Worm (Caenorhabditis elegans): ENCODE data around the gene irld-25.

Gene irld-25

ce11 chrV:15190903-15191302, 30.5 kb upstream of the irld-25 start, which contains the start of gene Y75B12B.11 (continued):
- TF ChIP-seq hlh-30 (tag; optimal IDR thresholded peaks at IDR 0.05; ENCODE audit: insufficient read depth), result peak; percentile 78
- TF ChIP-seq nhr-102 (tag; optimal IDR thresholded peaks at IDR 0.05), result peak; percentile 93
- TF ChIP-seq ZK337.2 (GFP tag; IDR thresholded peaks at IDR 0.05), result peak; percentile 89
- peak; percentile 88 for TF ChIP-seq zip-11 (GFP tag; IDR thresholded peaks at IDR 0.05)
- no peak for TF ChIP-seq ztf-11 (tag; optimal IDR thresholded peaks at IDR 0.05)
- TF ChIP-seq mxl-2 (GFP tag; conservative IDR thresholded peaks at IDR 0.05), result peak; percentile 90
- peak; percentile 92 for TF ChIP-seq mep-1 (tag; optimal IDR thresholded peaks at IDR 0.05)
- peak; percentile 91 for TF ChIP-seq sdz-12 (GFP tag; optimal IDR thresholded peaks at IDR 0.05)
- peak; percentile 88 for TF ChIP-seq lir-3 (tag; optimal IDR thresholded peaks at IDR 0.05)
- peak; percentile 91 for TF ChIP-seq Y48G9A.11 (GFP tag; IDR thresholded peaks at IDR 0.05)
- TF ChIP-seq zag-1 (tag; optimal IDR thresholded peaks at IDR 0.05), result no peak
- no peak for TF ChIP-seq R02D3.7 (tag; optimal IDR thresholded peaks at IDR 0.05)
- no peak for TF ChIP-seq skn-1 (tag; optimal IDR thresholded peaks at IDR 0.05)
- TF ChIP-seq dmd-8 (GFP tag; IDR thresholded peaks at IDR 0.05), result peak; percentile 99
- TF ChIP-seq ceh-62 (tag; optimal IDR thresholded peaks at IDR 0.05), result no peak
- TF ChIP-seq vab-7 (GFP tag; IDR thresholded peaks at IDR 0.05), result peak; percentile 98
- peak; percentile 94 for TF ChIP-seq Y5F2A.4 (GFP tag; optimal IDR thresholded peaks at IDR 0.05)
- TF ChIP-seq nhr-77 (tag; optimal IDR thresholded peaks at IDR 0.05), result peak; percentile 58
- TF ChIP-seq Y75B8A.6 (GFP tag; IDR thresholded peaks at IDR 0.05), result peak; percentile 83; the same call in 1 of the 2 replicates
- TF ChIP-seq spr-3 (GFP tag; optimal IDR thresholded peaks at IDR 0.05), result peak; percentile 93
- peak; percentile 80 for TF ChIP-seq dmd-6 (GFP tag; IDR thresholded peaks at IDR 0.05)

- TF ChIP-seq dmd-6 (GFP tag; IDR thresholded peaks at IDR 0.05), result no peak
- peak in 1 of 2 experiments; percentile 93 for TF ChIP-seq unc-62 (GFP tag; optimal IDR thresholded peaks at IDR 0.05 in 1 of 2)
- TF ChIP-seq unc-62 (tag; optimal IDR thresholded peaks at IDR 0.05), result no peak
Measured at ce11 chrV:15191971-15192370, 29.5 kb upstream of the irld-25 start.

DNA sequence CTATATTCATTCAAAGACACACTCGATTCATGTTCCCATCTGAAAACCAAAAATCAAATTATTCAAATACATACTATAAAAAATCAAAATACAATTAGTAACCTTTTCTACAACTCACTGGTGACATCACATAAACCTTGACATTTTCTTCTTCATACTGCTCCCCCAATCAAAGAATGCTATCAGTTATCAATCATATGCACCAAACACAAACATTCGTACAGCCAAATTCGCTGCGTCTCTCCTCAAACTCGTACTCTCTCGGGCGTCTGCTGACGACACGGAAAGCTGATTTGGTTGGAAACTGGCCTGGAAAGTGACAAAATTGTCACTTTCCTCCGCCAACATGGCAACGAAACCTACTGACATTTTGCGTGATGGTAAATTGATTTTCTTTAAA, 29.1 kb upstream of the irld-25 start, which contains the start of gene plc-2:
Gene plc-2, plus strand, starts transcription at position 196 of the 400 bp plus-strand sequence.
- no peak for TF ChIP-seq dpl-1 (GFP tag; optimal IDR thresholded peaks at IDR 0.05)
- no peak for TF ChIP-seq lir-3 (tag; optimal IDR thresholded peaks at IDR 0.05)
- TF ChIP-seq unc-62 (GFP tag; optimal IDR thresholded peaks at IDR 0.05 in 1 of 2), result peak in 1 of 2 experiments; percentile 13
- no peak for TF ChIP-seq unc-62 (tag; optimal IDR thresholded peaks at IDR 0.05)
- TF ChIP-seq spr-3 (GFP tag; optimal IDR thresholded peaks at IDR 0.05), result no peak
- TF ChIP-seq lin-15B (tag; optimal IDR thresholded peaks at IDR 0.05), result no peak
- no peak for TF ChIP-seq ctbp-1 (GFP tag; IDR thresholded peaks at IDR 0.05)
- no peak for TF ChIP-seq F10B5.3 (tag; optimal IDR thresholded peaks at IDR 0.05)
- no peak for TF ChIP-seq ceh-32 (tag; optimal IDR thresholded peaks at IDR 0.05; ENCODE audit: poor library complexity)
- no peak for TF ChIP-seq tag-97 (GFP tag; IDR thresholded peaks at IDR 0.05)
- TF ChIP-seq zfp-3 (GFP tag; conservative IDR thresholded peaks at IDR 0.05), result no peak
- no peak for TF ChIP-seq zfp-2 (tag; optimal IDR thresholded peaks at IDR 0.05)
- TF ChIP-seq lsy-2 (tag; optimal IDR thresholded peaks at IDR 0.05), result no peak
- TF ChIP-seq lin-1 (GFP tag; IDR thresholded peaks at IDR 0.05), result no peak
- TF ChIP-seq mdl-1 (tag; optimal IDR thresholded peaks at IDR 0.05), result no peak
- no peak for TF ChIP-seq tra-1 (GFP tag; IDR thresholded peaks at IDR 0.05)
- TF ChIP-seq dmd-6 (GFP tag; IDR thresholded peaks at IDR 0.05), result peak; percentile 76
- no peak for TF ChIP-seq ama-1 (optimal IDR thresholded peaks at IDR 0.05)
- TF ChIP-seq dmd-8 (GFP tag; IDR thresholded peaks at IDR 0.05), result no peak
- TF ChIP-seq snpc-4 (tag; optimal IDR thresholded peaks at IDR 0.05), result no peak
- TF ChIP-seq Y5F2A.4 (GFP tag; optimal IDR thresholded peaks at IDR 0.05), result no peak
- TF ChIP-seq set-16 (GFP tag; IDR thresholded peaks at IDR 0.05), result no peak
- TF ChIP-seq nhr-41 (GFP tag; IDR thresholded peaks at IDR 0.05), result no peak
- TF ChIP-seq aha-1 (tag), result no peak
- TF ChIP-seq daf-16 (GFP tag; optimal IDR thresholded peaks at IDR 0.05), result no peak
- TF ChIP-seq daf-16 (tag; optimal IDR thresholded peaks at IDR 0.05), result peak; percentile 44
- TF ChIP-seq Y48G9A.11 (GFP tag; IDR thresholded peaks at IDR 0.05), result no peak
- TF ChIP-seq lin-13 (GFP tag; optimal IDR thresholded peaks at IDR 0.05), result no peak
- TF ChIP-seq lin-29 (GFP tag; IDR thresholded peaks at IDR 0.05), result no peak
- TF ChIP-seq Y105C5A.15 (GFP tag; IDR thresholded peaks at IDR 0.05), result no peak
- TF ChIP-seq daf-8 (GFP tag; IDR thresholded peaks at IDR 0.05), result no peak
- TF ChIP-seq pqm-1 (tag; optimal IDR thresholded peaks at IDR 0.05), result peak; percentile 84
- no peak for TF ChIP-seq zip-2 (tag; optimal IDR thresholded peaks at IDR 0.05)
- no peak for TF ChIP-seq nhr-102 (tag; optimal IDR thresholded peaks at IDR 0.05)
- no peak for TF ChIP-seq nhr-42 (GFP tag; IDR thresholded peaks at IDR 0.05)
